Worm (Caenorhabditis elegans) whole organism, L4 larva: ENCODE measurements around the gene abcf-1.
A peak's percentile ranks its signal among the peaks of the same experiment; 100 is the strongest.

Source experiments
- D1046.2 ChIP-seq: fragments of 200-800 bp; sonication (Bioruptor generic); IDR thresholded peaks from 2 replicates; pipeline ENCODE4 v1.3.6; 2022; ENCODE audit warnings: missing genetic modification characterization, missing compliant biosample characterization
- F26F4.8 ChIP-seq: fragments of 200-800 bp; sonication (Bioruptor generic); conservative IDR thresholded peaks from 2 replicates; pipeline ENCODE4 v1.3.6; 2022; ENCODE audit warnings: missing genetic modification characterization, missing compliant biosample characterization
- F37D6.2 ChIP-seq: sonication (generic microtip); optimal IDR thresholded peaks from 2 replicates; lab custom pipeline; 2016; ENCODE audit warnings: mild to moderate bottlenecking, missing genetic modification characterization, missing compliant biosample characterization
- T20F7.1 ChIP-seq: fragments of 200-800 bp; sonication (Bioruptor generic); optimal IDR thresholded peaks from 2 replicates; lab custom pipeline; 2018; ENCODE audit warnings: mild to moderate bottlenecking, missing genetic modification characterization, missing compliant biosample characterization
- Y105C5A.15 ChIP-seq: fragments of 200-800 bp; sonication (Bioruptor generic); IDR thresholded peaks from 2 replicates; pipeline ENCODE4 v1.3.6; 2022; ENCODE audit warnings: missing genetic modification characterization, missing compliant biosample characterization
- Y75B8A.6 ChIP-seq: fragments of 200-800 bp; sonication (Bioruptor generic); IDR thresholded peaks from 2 replicates; pipeline ENCODE4 v1.3.6; 2022; ENCODE audit warnings: missing genetic modification reagents, missing genetic modification characterization, missing compliant biosample characterization
- ZK546.5 ChIP-seq, 2 experiments: sonication (generic microtip); optimal IDR thresholded peaks; 2 replicates each; lab custom pipeline; 2017; ENCODE audit warnings: missing biosample characterization in 2 of 2, missing genetic modification characterization in 2 of 2
- aly-2 ChIP-seq: sonication (generic microtip); optimal IDR thresholded peaks from 2 replicates; lab custom pipeline; 2018; ENCODE audit warnings: missing biosample characterization, missing genetic modification characterization
- ama-1 ChIP-seq: fragments of 150-350 bp; optimal IDR thresholded peaks from 2 replicates; lab custom pipeline; 2014; ENCODE audit warnings: inconsistent platforms, mixed read lengths
- attf-4 ChIP-seq: sonication (generic microtip); optimal IDR thresholded peaks from 3 replicates; lab custom pipeline; 2017; ENCODE audit warnings: missing biosample characterization, missing genetic modification characterization
- ceh-28 ChIP-seq: fragments of 150-350 bp; optimal IDR thresholded peaks from 2 replicates; lab custom pipeline; 2014; ENCODE audit warnings: missing biosample characterization, missing genetic modification reagents, missing genetic modification characterization
- ceh-62 ChIP-seq: sonication (generic microtip); optimal IDR thresholded peaks from 2 replicates; lab custom pipeline; 2017; ENCODE audit warnings: missing biosample characterization, missing genetic modification characterization
- ceh-82 ChIP-seq: sonication (generic microtip); optimal IDR thresholded peaks from 2 replicates; lab custom pipeline; 2017; ENCODE audit warnings: missing biosample characterization, missing genetic modification characterization
- daf-12 ChIP-seq: fragments of 150-350 bp; optimal IDR thresholded peaks from 2 replicates; lab custom pipeline; 2014; ENCODE audit warnings: missing biosample characterization, missing genetic modification reagents, missing genetic modification characterization
- daf-16 ChIP-seq, 3 experiments: sonication (generic microtip); optimal IDR thresholded peaks; 2 replicates each; lab custom pipeline; 2016 to 2017; ENCODE audit warnings: missing genetic modification characterization in 3 of 3, missing genetic modification reagents in 3 of 3, mild to moderate bottlenecking in 2 of 3, missing compliant biosample characterization in 2 of 3, missing biosample characterization in 1 of 3, moderate library complexity in 1 of 3
- dmd-6 ChIP-seq: fragments of 200-800 bp; sonication (Bioruptor generic); IDR thresholded peaks from 2 replicates; pipeline ENCODE4 v1.3.6; 2022; ENCODE audit warnings: missing genetic modification reagents, missing genetic modification characterization, missing compliant biosample characterization
- dmd-8 ChIP-seq: fragments of 200-800 bp; sonication (Bioruptor generic); IDR thresholded peaks from 2 replicates; pipeline ENCODE4 v1.3.6; 2022; ENCODE audit warnings: missing genetic modification characterization, missing compliant biosample characterization
- dmd-9 ChIP-seq: fragments of 200-800 bp; sonication (Bioruptor generic); IDR thresholded peaks from 2 replicates; pipeline ENCODE4 v1.3.6; 2022; ENCODE audit warnings: missing genetic modification reagents, missing genetic modification characterization, missing compliant biosample characterization
- dpl-1 ChIP-seq: fragments of 150-350 bp; optimal IDR thresholded peaks from 2 replicates; lab custom pipeline; 2014; ENCODE audit warnings: missing biosample characterization, missing genetic modification reagents, missing genetic modification characterization
- duxl-1 ChIP-seq: sonication (generic microtip); optimal IDR thresholded peaks from 2 replicates; lab custom pipeline; 2016; ENCODE audit warnings: mild to moderate bottlenecking, missing genetic modification characterization, moderate library complexity, missing compliant biosample characterization; ENCODE audit not compliant: poor library complexity
- dve-1 ChIP-seq: sonication (generic microtip); optimal IDR thresholded peaks from 2 replicates; lab custom pipeline; 2017; ENCODE audit warnings: antibody characterized with exemption, mild to moderate bottlenecking, missing genetic modification characterization, missing compliant biosample characterization; ENCODE audit not compliant: insufficient read depth
- fkh-10 ChIP-seq: fragments of 150-350 bp; optimal IDR thresholded peaks from 2 replicates; lab custom pipeline; 2014; ENCODE audit warnings: missing biosample characterization, missing genetic modification reagents, missing genetic modification characterization
- lin-13 ChIP-seq: fragments of 150-350 bp; optimal IDR thresholded peaks from 2 replicates; lab custom pipeline; 2014; ENCODE audit warnings: missing biosample characterization, missing genetic modification reagents, missing genetic modification characterization
- lin-15B ChIP-seq: fragments of 150-350 bp; sonication (generic microtip); optimal IDR thresholded peaks from 3 replicates; lab custom pipeline; 2014; ENCODE audit warnings: missing biosample characterization, missing genetic modification characterization
- lin-29 ChIP-seq: fragments of 200-800 bp; sonication (Bioruptor generic); IDR thresholded peaks from 2 replicates; pipeline ENCODE4 v1.3.6; 2022; ENCODE audit warnings: missing genetic modification reagents, missing genetic modification characterization, missing compliant biosample characterization
- mdl-1 ChIP-seq, 2 experiments: fragments of 150-350 bp in 1 of 2; sonication (generic microtip) in 1 of 2; optimal IDR thresholded peaks; 2 replicates each; lab custom pipeline; 2014 to 2017; ENCODE audit warnings: missing biosample characterization in 2 of 2, missing genetic modification characterization in 2 of 2
- mdt-29 ChIP-seq: fragments of 200-800 bp; sonication (Bioruptor generic); IDR thresholded peaks from 2 replicates; pipeline ENCODE4 v1.3.6; 2022; ENCODE audit warnings: missing genetic modification reagents, missing genetic modification characterization, missing compliant biosample characterization
- nhr-10 ChIP-seq: fragments of 150-350 bp; optimal IDR thresholded peaks from 2 replicates; lab custom pipeline; 2014; ENCODE audit warnings: missing biosample characterization, missing genetic modification characterization
- nhr-11 ChIP-seq: fragments of 150-350 bp; optimal IDR thresholded peaks from 2 replicates; lab custom pipeline; 2014; ENCODE audit warnings: missing biosample characterization, missing genetic modification characterization
- nhr-237 ChIP-seq: sonication (generic microtip); optimal IDR thresholded peaks from 2 replicates; lab custom pipeline; 2017; ENCODE audit warnings: missing biosample characterization, missing genetic modification characterization
- nhr-28 ChIP-seq: fragments of 150-350 bp; optimal IDR thresholded peaks from 2 replicates; lab custom pipeline; 2014; ENCODE audit warnings: missing biosample characterization, missing genetic modification characterization
- nhr-42 ChIP-seq: fragments of 200-800 bp; sonication (Bioruptor generic); IDR thresholded peaks from 2 replicates; pipeline ENCODE4 v1.3.6; 2022; ENCODE audit warnings: missing genetic modification characterization, missing compliant biosample characterization
- nhr-48 ChIP-seq: sonication (generic microtip); optimal IDR thresholded peaks from 2 replicates; lab custom pipeline; 2016; ENCODE audit warnings: mild to moderate bottlenecking, missing genetic modification characterization, missing compliant biosample characterization
- nhr-77 ChIP-seq: fragments of 150-350 bp; optimal IDR thresholded peaks from 2 replicates; lab custom pipeline; 2014; ENCODE audit warnings: missing biosample characterization, missing genetic modification characterization
- php-3 ChIP-seq: fragments of 200-800 bp; sonication (Bioruptor generic); IDR thresholded peaks from 2 replicates; pipeline ENCODE4 v1.3.6; 2022; ENCODE audit warnings: missing genetic modification reagents, missing genetic modification characterization, missing compliant biosample characterization
- pqm-1 ChIP-seq: sonication (generic microtip); optimal IDR thresholded peaks from 2 replicates; lab custom pipeline; 2017; ENCODE audit warnings: missing biosample characterization, missing genetic modification characterization
- rbr-2 ChIP-seq: sonication (generic microtip); optimal IDR thresholded peaks from 2 replicates; lab custom pipeline; 2016; ENCODE audit warnings: missing genotype, missing genetic modification characterization, missing compliant biosample characterization
- set-16 ChIP-seq: fragments of 200-800 bp; sonication (Bioruptor generic); IDR thresholded peaks from 2 replicates; pipeline ENCODE4 v1.3.6; 2022; ENCODE audit warnings: missing genetic modification reagents, missing genetic modification characterization, missing compliant biosample characterization
- skn-1 ChIP-seq: fragments of 150-350 bp; optimal IDR thresholded peaks from 2 replicates; lab custom pipeline; 2014; ENCODE audit warnings: missing biosample characterization, missing genetic modification characterization
- tag-97 ChIP-seq: fragments of 200-800 bp; sonication (Bioruptor generic); IDR thresholded peaks from 2 replicates; pipeline ENCODE4 v1.3.6; 2022; ENCODE audit warnings: missing genetic modification characterization, missing compliant biosample characterization
- tra-1 ChIP-seq: fragments of 200-800 bp; sonication (Bioruptor generic); IDR thresholded peaks from 2 replicates; pipeline ENCODE4 v1.3.6; 2022; ENCODE audit warnings: missing genetic modification reagents, missing genetic modification characterization, missing compliant biosample characterization
- unc-62 ChIP-seq, 3 experiments: fragments of 150-350 bp in 1 of 3; sonication (generic microtip); optimal IDR thresholded peaks in 2 of 3; peaks in 1 of 3; 1 replicate in 1 of 3; 2 replicates in 2 of 3; lab custom pipeline; 2014 to 2017; ENCODE audit warnings: missing biosample characterization in 3 of 3, missing genetic modification characterization in 3 of 3, missing genetic modification reagents in 3 of 3, missing genotype in 1 of 3
- vab-7 ChIP-seq: fragments of 200-800 bp; sonication (Bioruptor generic); IDR thresholded peaks from 2 replicates; pipeline ENCODE4 v1.3.6; 2022; ENCODE audit warnings: missing genetic modification reagents, missing genetic modification characterization, missing compliant biosample characterization
- zfp-3 ChIP-seq: fragments of 200-800 bp; sonication (Bioruptor generic); conservative IDR thresholded peaks from 2 replicates; pipeline ENCODE4 v1.3.6; 2022; ENCODE audit warnings: missing genetic modification reagents, missing genetic modification characterization, missing compliant biosample characterization

abcf-1 gene

ce11 chrV:12800171-12800570, 37.0 kb upstream of the abcf-1 start, which contains the start of gene ugt-3:
ugt-3 (minus strand) TSS chrV:12800271.
- TF ChIP-seq fkh-10 (GFP tag; lab: Kevin White, UChicago) (no peak), nhr-28 (tag; lab: Kevin White, UChicago) (no peak), ceh-62 (tag; lab: Kevin White, UChicago) (no peak), ceh-82 (tag; lab: Kevin White, UChicago) (no peak), ceh-28 (tag; lab: Kevin White, UChicago) (no peak), Y75B8A.6 (GFP tag; lab: Robert Waterston, UW) (no peak), skn-1 (no peak), dpl-1 (GFP tag; lab: Kevin White, UChicago) (no peak), dmd-8 (no peak), nhr-11 (tag; lab: Kevin White, UChicago) (no peak), daf-12 (tag; lab: Kevin White, UChicago) (no peak), mdt-29 (GFP tag; lab: Robert Waterston, UW) (no peak), lin-15B (tag; lab: Kevin White, UChicago) (no peak), ama-1 (lab: Kevin White, UChicago) (no peak), aly-2 (tag; lab: Kevin White, UChicago) (no peak)
- TF ChIP-seq, all 104 proteins: peak for 0

ce11 chrV:12797992-12798391, 34.8 kb upstream of the abcf-1 start, which contains the start of gene ugt-6:
ugt-6 (minus strand) TSS chrV:12798224.
- peak; percentile 75 for TF ChIP-seq nhr-28 (tag; lab: Kevin White, UChicago)
- TF ChIP-seq T20F7.1, result no peak
- TF ChIP-seq rbr-2 (tag; lab: Kevin White, UChicago), result no peak
- TF ChIP-seq daf-16 (GFP tag; optimal IDR thresholded peaks at IDR 0.05; lab: Kevin White, UChicago), result no peak
- peak; percentile 82 for TF ChIP-seq daf-16 (tag; optimal IDR thresholded peaks at IDR 0.05; lab: Kevin White, UChicago)
- TF ChIP-seq D1046.2, result no peak

ce11 chrV:12796908-12797490, 33.8 kb upstream of the abcf-1 start:
- TF ChIP-seq duxl-1 (tag; lab: Kevin White, UChicago) (no peak), ZK546.5 (tag; optimal IDR thresholded peaks at IDR 0.05; lab: Kevin White, UChicago) (no peak), rbr-2 (tag; lab: Kevin White, UChicago) (no peak), nhr-42 (GFP tag; lab: Robert Waterston, UW) (no peak), unc-62 (GFP tag; optimal IDR thresholded peaks at IDR 0.05 in 1 of 2; lab: Kevin White, UChicago) (peak in 1 of 2 experiments; percentile 83), unc-62 (tag; optimal IDR thresholded peaks at IDR 0.05; lab: Kevin White, UChicago) (no peak), lin-13 (GFP tag; lab: Kevin White, UChicago) (no peak), dmd-9 (no peak), lin-29 (GFP tag; lab: Robert Waterston, UW) (no peak), nhr-237 (no peak), attf-4 (tag; lab: Kevin White, UChicago) (no peak), nhr-77 (tag; lab: Kevin White, UChicago) (no peak), dve-1 (tag; lab: Kevin White, UChicago) (peak; percentile 21), nhr-28 (tag; lab: Kevin White, UChicago) (no peak), nhr-48 (tag; lab: Kevin White, UChicago) (peak; percentile 53), pqm-1 (tag; lab: Kevin White, UChicago) (peak; percentile 52), F26F4.8 (no peak), zfp-3 (no peak), ceh-82 (tag; lab: Kevin White, UChicago) (no peak), tra-1 (GFP tag; lab: Robert Waterston, UW) (0 out of 2 replicates have a peak, but pooled peaks have one; percentile 36), Y105C5A.15 (GFP tag; lab: Robert Waterston, UW) (no peak), skn-1 (no peak), dmd-6 (GFP tag; lab: Robert Waterston, UW) (peak; percentile 81), nhr-10 (tag; lab: Kevin White, UChicago) (no peak), vab-7 (no peak), dpl-1 (GFP tag; lab: Kevin White, UChicago) (no peak), php-3 (GFP tag; lab: Robert Waterston, UW) (no peak), tag-97 (GFP tag; lab: Robert Waterston, UW) (no peak), set-16 (GFP tag; lab: Robert Waterston, UW) (no peak), mdl-1 (tag; optimal IDR thresholded peaks at IDR 0.05; lab: Kevin White, UChicago) (no peak), F37D6.2 (no peak)
